Fruit fly (Drosophila melanogaster): Measurements from ENCODE around the gene CG31496.

dm6 chr3R:7365527-7365926, 20.7 kb downstream of the CG31496 start, which contains the start of the genes Mst84Db and Mst84Da:
- TF ChIP-seq GATAe (GFP tag; conservative IDR thresholded peaks at IDR 0.05) (no peak), CrebB (tag; optimal IDR thresholded peaks at IDR 0.05) (no peak), tio (GFP tag; optimal IDR thresholded peaks at IDR 0.05) (no peak), CTCF (GFP tag; optimal IDR thresholded peaks at IDR 0.05) (no peak), CG12236 (GFP tag; optimal IDR thresholded peaks at IDR 0.05) (no peak), YL-1 (GFP tag; optimal IDR thresholded peaks at IDR 0.05) (no peak), h (optimal IDR thresholded peaks at IDR 0.05) (no peak), hb (GFP tag; IDR thresholded peaks at IDR 0.05; ENCODE audit: partially characterized antibody) (no peak), eyg (GFP tag; optimal IDR thresholded peaks at IDR 0.05) (no peak), twi (tag; optimal IDR thresholded peaks at IDR 0.05) (no peak), ind (GFP tag; optimal IDR thresholded peaks at IDR 0.05) (no peak)
